Worm (Caenorhabditis elegans) whole organism, L4 larva: ENCODE results near the gene taf-3.

ENCODE experiments used
- ZK546.5 ChIP-seq, 2 experiments: sonication (generic microtip); optimal IDR thresholded peaks; 2 replicates each; lab custom pipeline; 2017; ENCODE audit warnings: missing biosample characterization in 2 of 2, missing genetic modification characterization in 2 of 2
- aha-1 ChIP-seq: fragments of 150-350 bp; peaks from one replicate; lab custom pipeline; 2014; ENCODE audit warnings: missing biosample characterization, missing genetic modification characterization
- egl-27 ChIP-seq: sonication (generic microtip); optimal IDR thresholded peaks from 3 replicates; lab custom pipeline; 2017; ENCODE audit warnings: missing biosample characterization, missing genetic modification reagents, missing genetic modification characterization
- fos-1 ChIP-seq: fragments of 150-350 bp; optimal IDR thresholded peaks from 2 replicates; lab custom pipeline; 2014; ENCODE audit warnings: missing biosample characterization, missing genetic modification characterization
- lin-15B ChIP-seq: fragments of 150-350 bp; sonication (generic microtip); optimal IDR thresholded peaks from 3 replicates; lab custom pipeline; 2014; ENCODE audit warnings: missing biosample characterization, missing genetic modification characterization
- nhr-102 ChIP-seq: sonication (generic microtip); optimal IDR thresholded peaks from 2 replicates; lab custom pipeline; 2016; ENCODE audit warnings: mild to moderate bottlenecking, missing genetic modification characterization, moderate library complexity, missing compliant biosample characterization
- nhr-237 ChIP-seq: sonication (generic microtip); optimal IDR thresholded peaks from 2 replicates; lab custom pipeline; 2017; ENCODE audit warnings: missing biosample characterization, missing genetic modification characterization
- nhr-77 ChIP-seq: fragments of 150-350 bp; optimal IDR thresholded peaks from 2 replicates; lab custom pipeline; 2014; ENCODE audit warnings: missing biosample characterization, missing genetic modification characterization
- pha-4 ChIP-seq, 2 experiments: fragments of 150-350 bp in 1 of 2; fragments of 200-800 bp in 1 of 2; sonication (Bioruptor generic) in 1 of 2; IDR thresholded peaks in 1 of 2; optimal IDR thresholded peaks in 1 of 2; 2 replicates each; pipeline versions ENCODE4 v1.3.6 to Lab custom; 2014 to 2022; ENCODE audit warnings: missing genetic modification characterization in 2 of 2, missing genetic modification reagents in 2 of 2, missing biosample characterization in 1 of 2, missing compliant biosample characterization in 1 of 2
- set-16 ChIP-seq: fragments of 200-800 bp; sonication (Bioruptor generic); IDR thresholded peaks from 2 replicates; pipeline ENCODE4 v1.3.6; 2022; ENCODE audit warnings: missing genetic modification reagents, missing genetic modification characterization, missing compliant biosample characterization
- unc-62 ChIP-seq, 3 experiments: fragments of 150-350 bp in 1 of 3; sonication (generic microtip); optimal IDR thresholded peaks in 2 of 3; peaks in 1 of 3; 1 replicate in 1 of 3; 2 replicates in 2 of 3; lab custom pipeline; 2014 to 2017; ENCODE audit warnings: missing biosample characterization in 3 of 3, missing genetic modification characterization in 3 of 3, missing genetic modification reagents in 3 of 3, missing genotype in 1 of 3
- zag-1 ChIP-seq: fragments of 150-350 bp; optimal IDR thresholded peaks from 2 replicates; lab custom pipeline; 2014; ENCODE audit warnings: missing biosample characterization, missing genetic modification characterization

ce11 chrX:16331425-16331824, 810 bp upstream of the taf-3 start:
- no peak for TF ChIP-seq fos-1 (tag; lab: Kevin White, UChicago)
- TF ChIP-seq aha-1, result no peak
- TF ChIP-seq pha-4 (GFP tag; IDR thresholded peaks at IDR 0.05; lab: Robert Waterston, UW), result no peak
- TF ChIP-seq pha-4 (tag; optimal IDR thresholded peaks at IDR 0.05; lab: Kevin White, UChicago), result no peak
- no peak for TF ChIP-seq egl-27 (tag; lab: Kevin White, UChicago)
- no peak for TF ChIP-seq set-16 (GFP tag; lab: Robert Waterston, UW)
- no peak for TF ChIP-seq nhr-237
- TF ChIP-seq nhr-77 (tag; lab: Kevin White, UChicago), result no peak
- no peak for TF ChIP-seq ZK546.5 (tag; optimal IDR thresholded peaks at IDR 0.05; lab: Kevin White, UChicago)
- TF ChIP-seq nhr-102, result no peak
- TF ChIP-seq zag-1 (tag; lab: Kevin White, UChicago), result no peak
- TF ChIP-seq unc-62 (GFP tag; optimal IDR thresholded peaks at IDR 0.05 in 1 of 2; lab: Kevin White, UChicago), result no peak
- no peak for TF ChIP-seq unc-62 (tag; optimal IDR thresholded peaks at IDR 0.05; lab: Kevin White, UChicago)
- TF ChIP-seq lin-15B (tag; lab: Kevin White, UChicago), result no peak
